Worm (Caenorhabditis elegans) whole organism, L1 larva: ENCODE measurements around the gene nspg-14.

Source experiments
- C16A3.4 ChIP-seq: fragments of 150-350 bp; optimal IDR thresholded peaks from 2 replicates; lab custom pipeline; 2014; ENCODE audit warnings: missing biosample characterization, missing genetic modification characterization
- F16B12.6 ChIP-seq: fragments of 150-350 bp; optimal IDR thresholded peaks from 2 replicates; lab custom pipeline; 2014; ENCODE audit warnings: missing biosample characterization, missing genetic modification characterization
- aly-2 ChIP-seq: fragments of 150-350 bp; optimal IDR thresholded peaks from 2 replicates; lab custom pipeline; 2014; ENCODE audit warnings: missing biosample characterization, missing genetic modification characterization
- ama-1 ChIP-seq: fragments of 150-350 bp; optimal IDR thresholded peaks from 2 replicates; lab custom pipeline; 2014
- ceh-63 ChIP-seq: fragments of 200-800 bp; sonication (Bioruptor generic); optimal IDR thresholded peaks from 2 replicates; lab custom pipeline; 2018; ENCODE audit warnings: mild to moderate bottlenecking, missing genetic modification characterization, missing compliant biosample characterization
- ceh-8 ChIP-seq: fragments of 200-800 bp; sonication (Bioruptor generic); optimal IDR thresholded peaks from 2 replicates; lab custom pipeline; 2018; ENCODE audit warnings: mild to moderate bottlenecking, missing genetic modification characterization, moderate library complexity, missing compliant biosample characterization
- ceh-82 ChIP-seq, 3 experiments: fragments of 150-350 bp in 1 of 3; sonication (generic microtip) in 2 of 3; optimal IDR thresholded peaks; 2 replicates each; lab custom pipeline; 2014 to 2017; ENCODE audit warnings: missing biosample characterization in 3 of 3, missing genetic modification characterization in 3 of 3
- ces-1 ChIP-seq: fragments of 150-350 bp; optimal IDR thresholded peaks from 2 replicates; lab custom pipeline; 2014; ENCODE audit warnings: missing biosample characterization, missing genetic modification reagents, missing genetic modification characterization
- dpl-1 ChIP-seq, 3 experiments: fragments of 150-350 bp in 2 of 3; sonication (generic microtip) in 1 of 3; optimal IDR thresholded peaks; 2 replicates each; lab custom pipeline; 2014 to 2017; ENCODE audit warnings: missing biosample characterization in 3 of 3, missing genetic modification characterization in 3 of 3, missing genetic modification reagents in 3 of 3
- dsc-1 ChIP-seq: sonication (generic microtip); optimal IDR thresholded peaks from 2 replicates; lab custom pipeline; 2016; ENCODE audit warnings: mild to moderate bottlenecking, missing genetic modification characterization, missing compliant biosample characterization
- efl-1 ChIP-seq, 4 experiments: fragments of 150-350 bp; optimal IDR thresholded peaks in 3 of 4; peaks in 1 of 4; 1 replicate in 1 of 4; 2 replicates in 3 of 4; lab custom pipeline; 2014; ENCODE audit warnings: missing biosample characterization in 2 of 4, missing genetic modification characterization in 2 of 4, missing genetic modification reagents in 2 of 4
- egl-13 ChIP-seq: sonication (generic microtip); optimal IDR thresholded peaks from 2 replicates; lab custom pipeline; 2016; ENCODE audit warnings: missing genotype, missing genetic modification reagents, missing genetic modification characterization, missing compliant biosample characterization
- elt-2 ChIP-seq: sonication (generic microtip); optimal IDR thresholded peaks from 2 replicates; lab custom pipeline; 2016; ENCODE audit warnings: missing genetic modification characterization, mild to moderate bottlenecking, inconsistent platforms, missing compliant biosample characterization, missing genetic modification reagents
- elt-3 ChIP-seq, 6 experiments: fragments of 150-350 bp in 1 of 6; sonication (generic microtip); optimal IDR thresholded peaks; 2 replicates each; lab custom pipeline; 2017 to 2018; ENCODE audit warnings: missing biosample characterization in 6 of 6, missing genetic modification characterization in 6 of 6, inconsistent platforms in 1 of 6
- ets-5 ChIP-seq: fragments of 200-800 bp; sonication (Bioruptor generic); IDR thresholded peaks from 2 replicates; pipeline ENCODE4 v1.3.6; 2022; ENCODE audit warnings: missing genetic modification characterization, missing compliant biosample characterization
- fkh-4 ChIP-seq: sonication (generic microtip); optimal IDR thresholded peaks from 2 replicates; lab custom pipeline; 2016; ENCODE audit warnings: missing compliant biosample characterization, missing genetic modification characterization, borderline replicate concordance
- fkh-8 ChIP-seq: sonication (generic microtip); optimal IDR thresholded peaks from 2 replicates; lab custom pipeline; 2016; ENCODE audit warnings: mild to moderate bottlenecking, missing genetic modification characterization, missing compliant biosample characterization
- fos-1 ChIP-seq: fragments of 150-350 bp; optimal IDR thresholded peaks from 2 replicates; lab custom pipeline; 2014; ENCODE audit warnings: missing biosample characterization, missing genetic modification characterization
- hpl-2 ChIP-seq: fragments of 150-350 bp; optimal IDR thresholded peaks from 2 replicates; lab custom pipeline; 2014; ENCODE audit warnings: missing biosample characterization, missing genetic modification reagents, missing genetic modification characterization
- isw-1 ChIP-seq: fragments of 200-800 bp; sonication (Bioruptor generic); IDR thresholded peaks from 2 replicates; pipeline ENCODE4 v1.3.6; 2022; ENCODE audit warnings: missing genetic modification characterization, missing compliant biosample characterization
- jun-1 ChIP-seq: fragments of 150-350 bp; optimal IDR thresholded peaks from 2 replicates; lab custom pipeline; 2014; ENCODE audit warnings: missing biosample characterization, missing genetic modification reagents, missing genetic modification characterization
- lin-14 ChIP-seq: fragments of 200-800 bp; sonication (Bioruptor generic); optimal IDR thresholded peaks from 2 replicates; lab custom pipeline; 2018; ENCODE audit warnings: mild to moderate bottlenecking, missing genetic modification characterization, moderate library complexity, missing compliant biosample characterization
- lin-15B ChIP-seq: fragments of 150-350 bp; sonication (generic microtip); optimal IDR thresholded peaks from 3 replicates; lab custom pipeline; 2014; ENCODE audit warnings: missing biosample characterization, missing genetic modification characterization
- lin-35 ChIP-seq, 2 experiments: fragments of 150-350 bp; optimal IDR thresholded peaks; 2 replicates each; lab custom pipeline; 2014; ENCODE audit warnings: missing biosample characterization in 2 of 2, missing genetic modification characterization in 2 of 2, missing genetic modification reagents in 2 of 2
- lir-3 ChIP-seq: sonication (generic microtip); optimal IDR thresholded peaks from 2 replicates; lab custom pipeline; 2016; ENCODE audit warnings: mild to moderate bottlenecking, missing genetic modification characterization, moderate library complexity, missing compliant biosample characterization; ENCODE audit not compliant: poor library complexity
- lsy-2 ChIP-seq, 2 experiments: fragments of 150-350 bp; optimal IDR thresholded peaks; 2 replicates each; lab custom pipeline; 2014; ENCODE audit warnings: missing biosample characterization in 2 of 2, missing genetic modification characterization in 2 of 2
- mab-9 ChIP-seq: fragments of 200-800 bp; sonication (Bioruptor generic); IDR thresholded peaks from 2 replicates; pipeline ENCODE4 v1.3.6; 2022; ENCODE audit warnings: missing genetic modification reagents, missing genetic modification characterization, missing compliant biosample characterization
- mef-2 ChIP-seq: fragments of 150-350 bp; optimal IDR thresholded peaks from 2 replicates; lab custom pipeline; 2014; ENCODE audit warnings: missing biosample characterization, missing genetic modification characterization
- mep-1 ChIP-seq: fragments of 150-350 bp; optimal IDR thresholded peaks from 2 replicates; lab custom pipeline; 2014; ENCODE audit warnings: missing biosample characterization, missing genetic modification characterization
- nhr-12 ChIP-seq: sonication (generic microtip); optimal IDR thresholded peaks from 2 replicates; lab custom pipeline; 2017; ENCODE audit warnings: missing biosample characterization, missing genetic modification characterization
- nhr-19 ChIP-seq: fragments of 200-800 bp; sonication (Bioruptor generic); conservative IDR thresholded peaks from 2 replicates; pipeline ENCODE4 v1.3.6; 2022; ENCODE audit warnings: missing genetic modification characterization, missing compliant biosample characterization
- nhr-20 ChIP-seq: sonication (generic microtip); optimal IDR thresholded peaks from 2 replicates; lab custom pipeline; 2016; ENCODE audit warnings: mild to moderate bottlenecking, missing genetic modification characterization, missing compliant biosample characterization
- nhr-28 ChIP-seq: fragments of 150-350 bp; optimal IDR thresholded peaks from 2 replicates; lab custom pipeline; 2014; ENCODE audit warnings: missing biosample characterization, missing genetic modification characterization
- nhr-47 ChIP-seq: sonication (generic microtip); optimal IDR thresholded peaks from 2 replicates; lab custom pipeline; 2016; ENCODE audit warnings: mild to moderate bottlenecking, missing genetic modification characterization, moderate library complexity, missing compliant biosample characterization
- nhr-76 ChIP-seq: sonication (generic microtip); optimal IDR thresholded peaks from 2 replicates; lab custom pipeline; 2017; ENCODE audit warnings: missing biosample characterization, missing genetic modification characterization
- rnt-1 ChIP-seq: sonication (generic microtip); optimal IDR thresholded peaks from 2 replicates; lab custom pipeline; 2016; ENCODE audit warnings: mild to moderate bottlenecking, missing genetic modification characterization, moderate library complexity, missing compliant biosample characterization
- snpc-4 ChIP-seq: fragments of 150-350 bp; optimal IDR thresholded peaks from 2 replicates; lab custom pipeline; 2014; ENCODE audit warnings: missing biosample characterization, missing genetic modification characterization
- snu-23 ChIP-seq: sonication (generic microtip); optimal IDR thresholded peaks from 2 replicates; lab custom pipeline; 2016; ENCODE audit warnings: missing genetic modification characterization, missing compliant biosample characterization
- swsn-7 ChIP-seq: sonication (generic microtip); optimal IDR thresholded peaks from 2 replicates; lab custom pipeline; 2016; ENCODE audit warnings: missing genetic modification characterization, missing compliant biosample characterization
- tbx-2 ChIP-seq: sonication (generic microtip); optimal IDR thresholded peaks from 2 replicates; lab custom pipeline; 2016; ENCODE audit warnings: missing genetic modification characterization, missing compliant biosample characterization
- tlp-1 ChIP-seq: fragments of 150-350 bp; optimal IDR thresholded peaks from 2 replicates; lab custom pipeline; 2014; ENCODE audit warnings: missing biosample characterization, missing genetic modification characterization
- unc-130 ChIP-seq: fragments of 150-350 bp; optimal IDR thresholded peaks from 2 replicates; lab custom pipeline; 2017; ENCODE audit warnings: missing biosample characterization, missing genetic modification characterization, inconsistent platforms
- unc-98 ChIP-seq: fragments of 200-800 bp; sonication (Bioruptor generic); IDR thresholded peaks from 2 replicates; pipeline ENCODE4 v1.3.6; 2022; ENCODE audit warnings: missing genetic modification characterization, missing compliant biosample characterization
- xbp-1 ChIP-seq: sonication (generic microtip); optimal IDR thresholded peaks from 2 replicates; lab custom pipeline; 2016; ENCODE audit warnings: missing genetic modification characterization, missing compliant biosample characterization

The nspg-14 gene

ce11 chrX:5264026-5264425, 11.2 kb downstream of the nspg-14 start, which contains the start of gene Y34B4A.4:
Gene Y34B4A.4 (plus strand): TSS chrX:5264326.
- TF ChIP-seq dpl-1 (GFP tag; optimal IDR thresholded peaks at IDR 0.05; lab: Kevin White, UChicago) (no peak), mep-1 (no peak), xbp-1 (tag; lab: Kevin White, UChicago) (no peak), ets-5 (GFP tag; lab: Robert Waterston, UW) (no peak), ama-1 (lab: Kevin White, UChicago) (no peak), snu-23 (GFP tag; lab: Kevin White, UChicago) (no peak), fkh-4 (tag; lab: Kevin White, UChicago) (no peak), lin-15B (tag; lab: Kevin White, UChicago) (no peak), tlp-1 (no peak), hpl-2 (GFP tag; lab: Kevin White, UChicago) (no peak), nhr-20 (tag; lab: Kevin White, UChicago) (no peak)

- TF ChIP-seq nhr-19 (no peak), nhr-76 (tag; lab: Kevin White, UChicago) (no peak), ceh-82 (tag; optimal IDR thresholded peaks at IDR 0.05; lab: Kevin White, UChicago) (no peak)
Observed at ce11 chrX:5265356-5265755, 12.5 kb downstream of the nspg-14 start.

- no peak for TF ChIP-seq nhr-19
- peak in 1 of 6 experiments; percentile 2 for TF ChIP-seq elt-3 (tag; optimal IDR thresholded peaks at IDR 0.05; lab: Kevin White, UChicago)
Observed at ce11 chrX:5268062-5268461, 15.2 kb downstream of the nspg-14 start.

ce11 chrX:5269359-5269758, 16.5 kb downstream of the nspg-14 start:
- no peak for TF ChIP-seq nhr-28
- peak; percentile 37 for TF ChIP-seq elt-2 (tag; lab: Kevin White, UChicago)

ce11 chrX:5275209-5275608, 22.4 kb downstream of the nspg-14 start, which contains the start of gene hst-6:
Gene hst-6 (plus strand): TSS chrX:5275561.
- TF ChIP-seq dpl-1 (GFP tag; optimal IDR thresholded peaks at IDR 0.05; lab: Kevin White, UChicago) (peak in 2 of 3 experiments; percentile 16 to 35), lin-35 (GFP tag; optimal IDR thresholded peaks at IDR 0.05; lab: Kevin White, UChicago) (peak; percentile 38 to 58), nhr-47 (tag; lab: Kevin White, UChicago) (peak; percentile 65), snu-23 (GFP tag; lab: Kevin White, UChicago) (peak; percentile 69), elt-3 (tag; optimal IDR thresholded peaks at IDR 0.05; lab: Kevin White, UChicago) (no peak), unc-130 (tag; lab: Kevin White, UChicago) (peak; percentile 70), swsn-7 (tag; lab: Kevin White, UChicago) (peak; percentile 57), ceh-82 (tag; optimal IDR thresholded peaks at IDR 0.05; lab: Kevin White, UChicago) (peak; percentile 22 to 72 (median 33)), mef-2 (no peak), snpc-4 (peak; percentile 37), jun-1 (peak; percentile 20), C16A3.4 (tag; lab: Kevin White, UChicago) (peak; percentile 74), tbx-2 (tag; lab: Kevin White, UChicago) (peak; percentile 54), lsy-2 (tag; optimal IDR thresholded peaks at IDR 0.05; lab: Kevin White, UChicago) (peak; percentile 45 to 52), lir-3 (tag; lab: Kevin White, UChicago) (no peak), fos-1 (tag; lab: Kevin White, UChicago) (peak; percentile 28), F16B12.6 (peak; percentile 8), mep-1 (peak; percentile 66), dsc-1 (tag; lab: Kevin White, UChicago) (peak; percentile 40), ceh-63 (GFP tag; lab: Kevin White, UChicago) (no peak), isw-1 (no peak), ceh-8 (GFP tag; lab: Kevin White, UChicago) (no peak), aly-2 (tag; lab: Kevin White, UChicago) (no peak), nhr-28 (no peak), nhr-12 (no peak), mab-9 (GFP tag; lab: Robert Waterston, UW) (no peak), ces-1 (no peak), fkh-8 (tag; lab: Kevin White, UChicago) (peak; percentile 19), egl-13 (tag; lab: Kevin White, UChicago) (peak; percentile 43), efl-1 (optimal IDR thresholded peaks at IDR 0.05; lab: Kevin White, UChicago) (peak; percentile 28 to 43), efl-1 (GFP tag; optimal IDR thresholded peaks at IDR 0.05 in 1 of 2; lab: Kevin White, UChicago) (peak; percentile 22 to 82), unc-98 (GFP tag; lab: Robert Waterston, UW) (no peak), rnt-1 (tag; lab: Kevin White, UChicago) (peak; percentile 56), lin-14 (GFP tag; lab: Kevin White, UChicago) (peak; percentile 92)
